Worm (Caenorhabditis elegans): ENCODE data around the gene M70.5.

DNA sequence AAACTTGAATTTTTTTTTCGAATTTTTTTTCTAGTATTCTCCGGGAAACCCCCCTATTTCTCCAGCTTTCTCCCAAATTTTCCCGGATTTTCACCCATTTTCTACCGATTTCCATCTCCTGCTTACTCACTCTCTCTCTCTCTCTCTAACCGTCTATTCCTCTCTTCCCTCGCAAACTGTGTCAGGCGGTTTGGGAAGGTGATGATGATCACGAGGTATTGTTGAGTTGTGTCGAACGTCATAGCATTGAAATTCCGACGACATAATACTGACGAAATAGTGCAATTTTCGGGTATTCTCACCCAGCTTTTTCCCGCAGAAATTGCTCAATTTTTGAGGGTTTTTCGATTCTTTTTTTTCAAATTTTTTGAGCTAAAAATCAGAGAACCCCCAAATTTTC is 55.3 kb downstream of the M70.5 start:
- TF ChIP-seq ama-1 (optimal IDR thresholded peaks at IDR 0.05) (no peak), tbx-37 (GFP tag; conservative IDR thresholded peaks at IDR 0.05) (no peak), tra-4 (tag; optimal IDR thresholded peaks at IDR 0.05) (no peak), tbx-11 (GFP tag; IDR thresholded peaks at IDR 0.05) (no peak), hmg-4 (GFP tag; optimal IDR thresholded peaks at IDR 0.05) (no peak), flt-1 (GFP tag; IDR thresholded peaks at IDR 0.05) (no peak), F13C5.2 (tag; optimal IDR thresholded peaks at IDR 0.05) (no peak), sea-1 (GFP tag; conservative IDR thresholded peaks at IDR 0.05) (no peak), hnd-1 (tag; optimal IDR thresholded peaks at IDR 0.05) (no peak)
